Worm (Caenorhabditis elegans) whole organism, L3 larva: ENCODE measurements around the gene irk-1.

Experiments used
- aly-2 ChIP-seq: fragments of 150-350 bp; optimal IDR thresholded peaks from 2 replicates; lab custom pipeline; 2014; ENCODE audit warnings: missing biosample characterization, missing genetic modification characterization
- egl-5 ChIP-seq: fragments of 150-350 bp; optimal IDR thresholded peaks from 2 replicates; lab custom pipeline; 2017; ENCODE audit warnings: missing biosample characterization, missing genetic modification reagents, missing genetic modification characterization, inconsistent platforms
- lin-15B ChIP-seq: fragments of 150-350 bp; optimal IDR thresholded peaks from 2 replicates; lab custom pipeline; 2014; ENCODE audit warnings: missing biosample characterization, missing genetic modification characterization
- nhr-28 ChIP-seq: fragments of 150-350 bp; optimal IDR thresholded peaks from 2 replicates; lab custom pipeline; 2014; ENCODE audit warnings: missing biosample characterization, missing genetic modification characterization
- nhr-76 ChIP-seq: fragments of 150-350 bp; sonication (generic microtip); optimal IDR thresholded peaks from 5 replicates; lab custom pipeline; 2014; ENCODE audit warnings: missing biosample characterization, missing genetic modification characterization
- zag-1 ChIP-seq: fragments of 150-350 bp; optimal IDR thresholded peaks from 2 replicates; lab custom pipeline; 2014; ENCODE audit warnings: missing biosample characterization, missing genetic modification characterization
- ztf-4 ChIP-seq: fragments of 150-350 bp; optimal IDR thresholded peaks from 2 replicates; lab custom pipeline; 2014; ENCODE audit warnings: missing biosample characterization, missing genetic modification characterization

ce11 chrX:6805427-6805826 is 27.5 kb upstream of the irk-1 start:
- TF ChIP-seq zag-1 (no peak), lin-15B (tag; lab: Kevin White, UChicago) (no peak), nhr-28 (tag; lab: Kevin White, UChicago) (no peak), ztf-4 (no peak), aly-2 (tag; lab: Kevin White, UChicago) (no peak), nhr-76 (tag; lab: Kevin White, UChicago) (no peak), egl-5 (tag; lab: Kevin White, UChicago) (no peak)
